Worm (Caenorhabditis elegans) whole organism, L4/young adult: Measurements from ENCODE around the gene clec-119.

Experiments
- W03F9.2 ChIP-seq: fragments of 150-350 bp; optimal IDR thresholded peaks from 2 replicates; lab custom pipeline; 2014; ENCODE audit warnings: missing biosample characterization, missing genetic modification characterization
- dao-5 ChIP-seq: sonication (generic microtip); optimal IDR thresholded peaks from 2 replicates; lab custom pipeline; 2016; ENCODE audit warnings: missing genotype, missing genetic modification characterization, moderate library complexity, missing compliant biosample characterization
- him-1 ChIP-seq: sonication (generic microtip); optimal IDR thresholded peaks from 2 replicates; lab custom pipeline; 2016; ENCODE audit warnings: missing genotype, missing genetic modification reagents, missing genetic modification characterization, missing compliant biosample characterization

DNA sequence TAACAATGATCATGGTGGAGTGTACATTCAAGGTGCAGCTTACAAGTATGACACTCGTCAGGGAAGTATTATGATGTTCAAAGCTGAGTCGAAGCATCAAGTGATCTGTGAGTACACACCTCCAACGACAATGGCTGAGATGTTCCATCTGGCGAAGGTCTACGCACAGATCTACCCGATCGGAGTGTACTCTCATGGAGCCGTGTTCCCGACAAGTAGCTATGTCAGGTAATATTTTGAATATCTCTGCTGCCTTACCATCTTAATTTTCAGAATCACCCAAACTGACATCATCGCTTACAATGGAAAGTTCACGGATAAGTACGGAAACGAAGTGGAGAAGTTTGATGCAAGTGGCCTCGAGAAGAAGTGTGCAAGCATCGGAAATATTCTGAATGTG is 1.0 kb downstream of the clec-119 start:
- no peak for TF ChIP-seq him-1 (tag; lab: Kevin White, UChicago)
- no peak for TF ChIP-seq W03F9.2 (tag; lab: Kevin White, UChicago)
- TF ChIP-seq dao-5 (tag; lab: Kevin White, UChicago): no peak
